Fruit fly (Drosophila melanogaster) whole organism, wandering third instar larva: ENCODE measurements around the gene Prp3.

Source experiments
- CrebA ChIP-seq: fragments of 200-800 bp; sonication (Bioruptor generic); optimal IDR thresholded peaks from 2 replicates; lab custom pipeline; 2016; ENCODE audit warnings: missing biosample characterization, mild to moderate bottlenecking, missing genetic modification characterization, borderline replicate concordance
- Dfd ChIP-seq: fragments of >200 bp; optimal IDR thresholded peaks from 2 replicates; lab custom pipeline; 2017; ENCODE audit warnings: missing biosample characterization, missing genetic modification characterization
- HLH106 ChIP-seq: fragments of 200-800 bp; optimal IDR thresholded peaks from 3 replicates; lab custom pipeline; 2019; ENCODE audit warnings: missing biosample characterization, mild to moderate bottlenecking, missing genetic modification characterization, moderate library complexity
- Myc ChIP-seq: fragments of >200 bp; optimal IDR thresholded peaks from 2 replicates; lab custom pipeline; 2017
- OdsH ChIP-seq: fragments of 200-800 bp; sonication (Bioruptor generic); optimal IDR thresholded peaks from 2 replicates; lab custom pipeline; 2016; ENCODE audit warnings: missing biosample characterization, mild to moderate bottlenecking, missing genetic modification characterization
- Vsx2 ChIP-seq: fragments of 200-300, 225-300 bp; sonication (Bioruptor generic); optimal IDR thresholded peaks from 2 replicates; lab custom pipeline; 2018; ENCODE audit warnings: missing biosample characterization, missing genetic modification characterization; ENCODE audit not compliant: partially characterized antibody
- ey ChIP-seq: fragments of 200-800 bp; sonication (Bioruptor generic); optimal IDR thresholded peaks from 2 replicates; lab custom pipeline; 2016; ENCODE audit warnings: missing biosample characterization, missing genetic modification characterization
- lola ChIP-seq: fragments of >200 bp; optimal IDR thresholded peaks from 2 replicates; lab custom pipeline; 2017; ENCODE audit warnings: missing biosample characterization, missing genetic modification characterization
- psq ChIP-seq: fragments of 200-800 bp; sonication (Bioruptor generic); optimal IDR thresholded peaks from 3 replicates; lab custom pipeline; 2017; ENCODE audit warnings: missing biosample characterization, mild to moderate bottlenecking, missing genetic modification characterization, moderate library complexity
- sv ChIP-seq: fragments of 200-800 bp; sonication (Bioruptor generic); optimal IDR thresholded peaks from 3 replicates; lab custom pipeline; 2016; ENCODE audit warnings: missing biosample characterization, missing genetic modification characterization

- TF ChIP-seq Myc (lab: Kevin White, UChicago), result no peak
- no peak for TF ChIP-seq OdsH
- TF ChIP-seq ey (GFP tag; lab: Kevin White, UChicago), result no peak
- no peak for TF ChIP-seq Dfd (GFP tag; lab: Kevin White, UChicago)
- no peak for TF ChIP-seq HLH106 (tag; lab: Kevin White, UChicago)
- TF ChIP-seq psq (GFP tag; lab: Kevin White, UChicago), result no peak
- no peak for TF ChIP-seq sv
- no peak for TF ChIP-seq lola (GFP tag; lab: Kevin White, UChicago)
- no peak for TF ChIP-seq Vsx2 (GFP tag; lab: Kevin White, UChicago)
- TF ChIP-seq CrebA (GFP tag; lab: Kevin White, UChicago), result no peak
Measured at dm6 chr3L:19945469-19945868, 35.4 kb downstream of the Prp3 start.
